Fruit fly (Drosophila melanogaster) whole organism, prepupa: ENCODE data around the gene cas.

ENCODE experiments used
- CG3032 ChIP-seq: fragments of 200-800 bp; optimal IDR thresholded peaks from 2 replicates; lab custom pipeline; 2019; ENCODE audit warnings: missing biosample characterization, mild to moderate bottlenecking, missing genetic modification characterization, moderate library complexity
- CG6163 ChIP-seq: fragments of 200-800 bp; sonication (Bioruptor generic); IDR thresholded peaks from 3 replicates; pipeline ENCODE4 v1.3.6; 2022; ENCODE audit warnings: missing biosample characterization, missing genetic modification characterization

- TF ChIP-seq CG6163 (GFP tag; lab: Robert Waterston, UW) (peak; percentile 88), CG3032 (tag; lab: Kevin White, UChicago) (peak; percentile 94)
These were observed 47.5 kb downstream of the cas start, which contains the start of the genes Xe7 and Atg17 for dm6 chr3R:5668928-5669739.
